Worm (Caenorhabditis elegans): Measurements from ENCODE around the gene C55C3.6.

DNA sequence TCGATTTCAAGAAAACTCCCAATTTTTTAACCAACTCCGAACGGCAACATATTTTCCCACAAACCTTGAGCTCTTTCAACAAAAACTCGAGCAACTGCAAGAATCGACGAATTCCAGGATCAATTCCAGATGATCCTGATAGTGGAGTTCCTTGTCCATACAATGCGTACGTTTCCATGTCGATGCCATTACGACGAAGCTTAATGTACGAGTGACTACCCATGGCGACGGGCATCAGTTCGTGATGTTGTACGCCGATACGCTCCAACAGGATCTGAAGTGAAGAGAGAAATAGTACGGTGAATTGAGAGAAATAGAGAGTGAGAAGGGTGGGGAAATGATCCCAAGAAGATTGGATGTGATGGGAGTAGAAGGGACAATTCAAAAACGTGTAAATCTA, 20.9 kb upstream of the C55C3.6 start:
- TF ChIP-seq ztf-11 (tag; optimal IDR thresholded peaks at IDR 0.05) (no peak), grh-1 (GFP tag; IDR thresholded peaks at IDR 0.05) (no peak), ztf-4 (tag; optimal IDR thresholded peaks at IDR 0.05) (no peak), nhr-11 (tag; optimal IDR thresholded peaks at IDR 0.05) (no peak), jun-1 (tag; optimal IDR thresholded peaks at IDR 0.05) (no peak), C34B4.2 (tag; optimal IDR thresholded peaks at IDR 0.05) (no peak), ama-1 (optimal IDR thresholded peaks at IDR 0.05) (no peak), sox-4 (tag; optimal IDR thresholded peaks at IDR 0.05) (no peak), nhr-12 (tag; optimal IDR thresholded peaks at IDR 0.05) (no peak), ceh-82 (tag; optimal IDR thresholded peaks at IDR 0.05) (no peak)
